Fruit fly (Drosophila melanogaster): Measurements from ENCODE around the gene Cp19.

- no peak for TF ChIP-seq CTCF (optimal IDR thresholded peaks at IDR 0.05)
- TF ChIP-seq CG8478 (optimal IDR thresholded peaks at IDR 0.05), result no peak
These were observed 8.5 kb upstream of the Cp19 start, which contains the start of the genes CG32022 and CG6511 for dm6 chr3L:8721145-8721544.

Measured in S2 (cell line).